Worm (Caenorhabditis elegans) whole organism, young adult: ENCODE data around the gene mtre-1.

Source experiments
- F23B12.7 ChIP-seq: sonication (generic microtip); optimal IDR thresholded peaks from 2 replicates; lab custom pipeline; 2017; ENCODE audit warnings: missing genetic modification characterization, mild to moderate bottlenecking, missing compliant biosample characterization, antibody characterized with exemption, moderate library complexity; ENCODE audit not compliant: insufficient read depth
- F37B4.10 ChIP-seq: fragments of 200-800 bp; sonication (Bioruptor generic); IDR thresholded peaks from 2 replicates; pipeline ENCODE4 v1.3.6; 2022; ENCODE audit warnings: missing genetic modification characterization, missing compliant biosample characterization
- K12H6.12 ChIP-seq: fragments of 200-800 bp; sonication (Bioruptor generic); optimal IDR thresholded peaks from 2 replicates; lab custom pipeline; 2018; ENCODE audit warnings: mild to moderate bottlenecking, missing genetic modification characterization, missing compliant biosample characterization
- ama-1 ChIP-seq, 3 experiments: fragments of 150-350 bp in 1 of 3; sonication (generic microtip) in 2 of 3; optimal IDR thresholded peaks; 2 replicates each; lab custom pipeline; 2014 to 2018; ENCODE audit warnings: missing biosample characterization in 2 of 3, missing genetic modification characterization in 2 of 3, missing genetic modification reagents in 2 of 3
- aptf-3 ChIP-seq: fragments of 200-800 bp; sonication (Bioruptor generic); IDR thresholded peaks from 2 replicates; pipeline ENCODE4 v1.3.6; 2022; ENCODE audit warnings: missing genetic modification characterization, missing compliant biosample characterization
- bed-2 ChIP-seq: fragments of 200-800 bp; sonication (Bioruptor generic); IDR thresholded peaks from 2 replicates; pipeline ENCODE4 v1.3.6; 2022; ENCODE audit warnings: missing genetic modification reagents, missing genetic modification characterization, missing compliant biosample characterization
- hlh-12 ChIP-seq: sonication (generic microtip); optimal IDR thresholded peaks from 2 replicates; lab custom pipeline; 2016; ENCODE audit warnings: missing genetic modification characterization, missing compliant biosample characterization
- hrde-1 ChIP-seq: sonication (generic microtip); optimal IDR thresholded peaks from 2 replicates; lab custom pipeline; 2016; ENCODE audit warnings: missing genetic modification characterization, mild to moderate bottlenecking, missing compliant biosample characterization, moderate library complexity, missing genotype, missing genetic modification reagents, borderline replicate concordance
- mxl-1 ChIP-seq: sonication (generic microtip); optimal IDR thresholded peaks from 2 replicates; lab custom pipeline; 2016; ENCODE audit warnings: missing genetic modification characterization, missing compliant biosample characterization
- nfya-1 ChIP-seq: sonication (generic microtip); optimal IDR thresholded peaks from 2 replicates; lab custom pipeline; 2017; ENCODE audit warnings: antibody characterized with exemption, missing compliant biosample characterization, missing genetic modification characterization, borderline replicate concordance; ENCODE audit not compliant: insufficient read depth
- snpc-3.4 ChIP-seq: sonication (generic microtip); optimal IDR thresholded peaks from 2 replicates; lab custom pipeline; 2017; ENCODE audit warnings: missing genetic modification characterization, mild to moderate bottlenecking, missing compliant biosample characterization, antibody characterized with exemption, moderate library complexity, missing genotype, missing genetic modification reagents
- unc-130 ChIP-seq: sonication (generic microtip); optimal IDR thresholded peaks from 2 replicates; lab custom pipeline; 2016; ENCODE audit warnings: missing genetic modification reagents, missing genetic modification characterization, missing compliant biosample characterization
- ztf-6 ChIP-seq: fragments of 200-800 bp; sonication (Bioruptor generic); IDR thresholded peaks from 2 replicates; pipeline ENCODE4 v1.3.6; 2022; ENCODE audit warnings: missing genetic modification reagents, missing genetic modification characterization, missing compliant biosample characterization

ce11 chrII:8059532-8059931 lies 9.2 kb upstream of the mtre-1 start:
- TF ChIP-seq unc-130 (no peak), hrde-1 (tag; lab: Kevin White, UChicago) (no peak), bed-2 (GFP tag; lab: Robert Waterston, UW) (no peak), mxl-1 (tag; lab: Kevin White, UChicago) (no peak), nfya-1 (tag; lab: Kevin White, UChicago) (no peak), snpc-3.4 (tag; lab: Kevin White, UChicago) (no peak), aptf-3 (GFP tag; lab: Robert Waterston, UW) (no peak), K12H6.12 (tag; lab: Kevin White, UChicago) (no peak), ztf-6 (GFP tag; lab: Robert Waterston, UW) (no peak), hlh-12 (tag; lab: Kevin White, UChicago) (no peak), F37B4.10 (GFP tag; lab: Robert Waterston, UW) (no peak), ama-1 (optimal IDR thresholded peaks at IDR 0.05; lab: Kevin White, UChicago) (no peak), ama-1 (GFP tag; optimal IDR thresholded peaks at IDR 0.05; lab: Kevin White, UChicago) (no peak), F23B12.7 (tag; lab: Kevin White, UChicago) (no peak)
